Worm (Caenorhabditis elegans) whole organism, L3 larva: ENCODE data around the gene C06E1.9.

Experiments used
- R02D3.7 ChIP-seq: fragments of 150-350 bp; optimal IDR thresholded peaks from 2 replicates; lab custom pipeline; 2014; ENCODE audit warnings: missing biosample characterization, missing genetic modification characterization
- ama-1 ChIP-seq: fragments of 150-350 bp; optimal IDR thresholded peaks from 2 replicates; lab custom pipeline; 2018
- ceh-16 ChIP-seq: sonication (generic microtip); optimal IDR thresholded peaks from 2 replicates; lab custom pipeline; 2017; ENCODE audit warnings: missing biosample characterization, missing genetic modification characterization
- ceh-28 ChIP-seq: fragments of 150-350 bp; optimal IDR thresholded peaks from 2 replicates; lab custom pipeline; 2014; ENCODE audit warnings: missing biosample characterization, missing genetic modification reagents, missing genetic modification characterization
- ceh-82 ChIP-seq: fragments of 150-350 bp; optimal IDR thresholded peaks from 2 replicates; lab custom pipeline; 2014; ENCODE audit warnings: missing biosample characterization, missing genetic modification characterization
- ceh-9 ChIP-seq: sonication (generic microtip); optimal IDR thresholded peaks from 2 replicates; lab custom pipeline; 2018; ENCODE audit warnings: missing biosample characterization, missing genetic modification characterization
- daf-12 ChIP-seq: fragments of 150-350 bp; optimal IDR thresholded peaks from 2 replicates; lab custom pipeline; 2014; ENCODE audit warnings: missing biosample characterization, missing genetic modification reagents, missing genetic modification characterization
- egl-27 ChIP-seq: sonication (generic microtip); optimal IDR thresholded peaks from 4 replicates; lab custom pipeline; 2017; ENCODE audit warnings: missing biosample characterization, missing genetic modification reagents, missing genetic modification characterization
- egl-5 ChIP-seq: fragments of 150-350 bp; optimal IDR thresholded peaks from 2 replicates; lab custom pipeline; 2017; ENCODE audit warnings: missing biosample characterization, missing genetic modification reagents, missing genetic modification characterization, inconsistent platforms
- elt-2 ChIP-seq: sonication (generic microtip); optimal IDR thresholded peaks from 2 replicates; lab custom pipeline; 2016; ENCODE audit warnings: missing genetic modification reagents, mild to moderate bottlenecking, missing genetic modification characterization, missing compliant biosample characterization
- elt-3 ChIP-seq, 3 experiments: fragments of 150-350 bp in 1 of 3; sonication (generic microtip) in 2 of 3; optimal IDR thresholded peaks; 2 replicates in 2 of 3; 4 replicates in 1 of 3; lab custom pipeline; 2014 to 2017; ENCODE audit warnings: missing biosample characterization in 3 of 3, missing genetic modification characterization in 3 of 3
- eor-1 ChIP-seq, 2 experiments: fragments of 150-350 bp; optimal IDR thresholded peaks; 2 replicates each; lab custom pipeline; 2014 to 2018; ENCODE audit warnings: missing biosample characterization in 2 of 2, missing genetic modification characterization in 2 of 2
- fkh-10 ChIP-seq: sonication (generic microtip); optimal IDR thresholded peaks from 2 replicates; lab custom pipeline; 2017; ENCODE audit warnings: missing biosample characterization, missing genetic modification reagents, missing genetic modification characterization
- fkh-2 ChIP-seq: fragments of 150-350 bp; optimal IDR thresholded peaks from 2 replicates; lab custom pipeline; 2014; ENCODE audit warnings: missing biosample characterization, missing genetic modification reagents, missing genetic modification characterization
- jun-1 ChIP-seq: fragments of 150-350 bp; optimal IDR thresholded peaks from 2 replicates; lab custom pipeline; 2014; ENCODE audit warnings: missing biosample characterization, missing genetic modification reagents, missing genetic modification characterization
- lin-15B ChIP-seq: fragments of 150-350 bp; optimal IDR thresholded peaks from 2 replicates; lab custom pipeline; 2014; ENCODE audit warnings: missing biosample characterization, missing genetic modification characterization
- lin-39 ChIP-seq: fragments of 150-350 bp; optimal IDR thresholded peaks from 2 replicates; lab custom pipeline; 2018; ENCODE audit warnings: missing biosample characterization, missing genetic modification reagents, missing genetic modification characterization
- mdl-1 ChIP-seq: fragments of 150-350 bp; optimal IDR thresholded peaks from 2 replicates; lab custom pipeline; 2014; ENCODE audit warnings: missing biosample characterization, missing genetic modification characterization
- mml-1 ChIP-seq: fragments of 150-350 bp; sonication (generic microtip); optimal IDR thresholded peaks from 3 replicates; lab custom pipeline; 2014; ENCODE audit warnings: missing biosample characterization, missing genetic modification characterization
- nfya-1 ChIP-seq: sonication (generic microtip); optimal IDR thresholded peaks from 2 replicates; lab custom pipeline; 2017; ENCODE audit warnings: missing genetic modification characterization, mild to moderate bottlenecking, missing compliant biosample characterization, antibody characterized with exemption, moderate library complexity; ENCODE audit not compliant: insufficient read depth
- nhr-12 ChIP-seq: fragments of 150-350 bp; optimal IDR thresholded peaks from 2 replicates; lab custom pipeline; 2014; ENCODE audit warnings: missing biosample characterization, missing genetic modification characterization
- nhr-23 ChIP-seq: fragments of 150-350 bp; optimal IDR thresholded peaks from 2 replicates; lab custom pipeline; 2014; ENCODE audit warnings: missing biosample characterization, missing genetic modification reagents, missing genetic modification characterization
- nhr-237 ChIP-seq: fragments of 150-350 bp; optimal IDR thresholded peaks from 2 replicates; lab custom pipeline; 2014; ENCODE audit warnings: missing biosample characterization, missing genetic modification characterization
- nhr-25 ChIP-seq: sonication (generic microtip); optimal IDR thresholded peaks from 2 replicates; lab custom pipeline; 2017; ENCODE audit warnings: missing biosample characterization, missing genetic modification characterization
- nhr-28 ChIP-seq: fragments of 150-350 bp; optimal IDR thresholded peaks from 2 replicates; lab custom pipeline; 2014; ENCODE audit warnings: missing biosample characterization, missing genetic modification characterization
- nhr-43 ChIP-seq: sonication (generic microtip); optimal IDR thresholded peaks from 2 replicates; lab custom pipeline; 2016; ENCODE audit warnings: mild to moderate bottlenecking, missing genetic modification characterization, missing compliant biosample characterization; ENCODE audit not compliant: poor library complexity, severe bottlenecking
- nhr-67 ChIP-seq: fragments of 150-350 bp; optimal IDR thresholded peaks from 2 replicates; lab custom pipeline; 2014; ENCODE audit warnings: missing biosample characterization, missing genetic modification characterization
- nhr-76 ChIP-seq: fragments of 150-350 bp; sonication (generic microtip); optimal IDR thresholded peaks from 5 replicates; lab custom pipeline; 2014; ENCODE audit warnings: missing biosample characterization, missing genetic modification characterization
- nhr-77 ChIP-seq: fragments of 150-350 bp; optimal IDR thresholded peaks from 2 replicates; lab custom pipeline; 2014; ENCODE audit warnings: missing biosample characterization, missing genetic modification characterization
- pha-4 ChIP-seq: fragments of 150-350 bp; optimal IDR thresholded peaks from 2 replicates; lab custom pipeline; 2014; ENCODE audit warnings: missing biosample characterization, missing genetic modification reagents, missing genetic modification characterization
- pqm-1 ChIP-seq: fragments of 150-350 bp; optimal IDR thresholded peaks from 2 replicates; lab custom pipeline; 2017; ENCODE audit warnings: missing biosample characterization, missing genetic modification characterization, inconsistent platforms
- sea-2 ChIP-seq: fragments of 150-350 bp; sonication (generic microtip); optimal IDR thresholded peaks from 4 replicates; lab custom pipeline; 2014; ENCODE audit warnings: missing biosample characterization, missing genetic modification reagents, missing genetic modification characterization
- skn-1 ChIP-seq: fragments of 150-350 bp; optimal IDR thresholded peaks from 2 replicates; lab custom pipeline; 2014; ENCODE audit warnings: missing biosample characterization, missing genetic modification characterization
- unc-62 ChIP-seq: fragments of 150-350 bp; sonication (generic microtip); optimal IDR thresholded peaks from 4 replicates; lab custom pipeline; 2014; ENCODE audit warnings: missing biosample characterization, missing genetic modification reagents, missing genetic modification characterization
- ztf-11 ChIP-seq: fragments of 150-350 bp; optimal IDR thresholded peaks from 2 replicates; lab custom pipeline; 2014; ENCODE audit warnings: missing biosample characterization, missing genetic modification characterization
- ztf-4 ChIP-seq: fragments of 150-350 bp; optimal IDR thresholded peaks from 2 replicates; lab custom pipeline; 2014; ENCODE audit warnings: missing biosample characterization, missing genetic modification characterization

The C06E1.9 gene

DNA sequence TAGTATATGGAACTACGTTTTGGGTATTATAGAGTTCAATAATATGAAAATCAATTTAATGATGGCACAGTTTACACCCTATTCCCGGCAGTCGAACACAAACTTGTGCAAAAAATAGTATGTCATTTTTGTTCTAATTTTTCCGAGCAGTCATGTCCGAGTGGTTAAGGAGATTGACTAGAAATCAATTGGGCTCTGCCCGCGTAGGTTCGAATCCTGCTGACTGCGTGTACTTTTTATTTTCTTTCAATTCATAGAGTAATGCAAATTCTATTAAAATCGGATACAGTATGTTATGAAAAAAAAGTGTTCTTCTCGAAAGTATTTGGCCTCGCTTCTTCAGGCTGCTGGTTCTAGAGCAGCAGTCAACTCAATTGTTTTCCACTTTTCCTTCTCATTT, 36.4 kb upstream of the C06E1.9 start:
- TF ChIP-seq nhr-43 (tag; lab: Kevin White, UChicago) (peak; percentile 40), sea-2 (no peak), elt-2 (peak; percentile 12), fkh-2 (tag; lab: Kevin White, UChicago) (no peak), elt-3 (tag; optimal IDR thresholded peaks at IDR 0.05; lab: Kevin White, UChicago) (no peak), ama-1 (lab: Kevin White, UChicago) (no peak)

DNA sequence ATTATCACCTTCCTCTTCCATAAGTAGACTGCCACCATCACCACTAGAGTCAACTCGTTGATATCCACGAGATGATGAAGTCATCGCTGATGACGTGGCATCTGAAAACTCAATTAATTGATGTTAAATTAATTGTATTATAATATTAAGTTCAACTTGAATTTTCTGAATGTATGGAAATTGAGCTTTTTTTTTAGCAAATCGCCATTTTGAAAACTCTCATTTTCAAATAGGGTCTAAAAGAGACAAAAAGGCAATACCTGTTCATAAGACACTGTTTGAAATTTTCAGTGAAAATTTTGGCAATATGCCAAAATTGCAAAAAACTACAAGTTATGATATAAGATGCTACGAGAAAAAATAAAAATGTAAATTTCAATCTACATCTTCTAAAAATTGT, 34.1 kb upstream of the C06E1.9 start, which contains the start of gene twk-7:
Gene twk-7, minus strand, starts transcription at position 101 of the 400 bp plus-strand sequence.
- no peak for TF ChIP-seq elt-3 (tag; optimal IDR thresholded peaks at IDR 0.05; lab: Kevin White, UChicago)
- TF ChIP-seq nhr-237 (tag; lab: Kevin White, UChicago) = no peak
- no peak for TF ChIP-seq nhr-12 (tag; lab: Kevin White, UChicago)
- TF ChIP-seq eor-1 (tag; optimal IDR thresholded peaks at IDR 0.05; lab: Kevin White, UChicago) = no peak
- TF ChIP-seq unc-62 (GFP tag; lab: Kevin White, UChicago) = no peak
- no peak for TF ChIP-seq ama-1 (lab: Kevin White, UChicago)
- no peak for TF ChIP-seq ztf-4
- TF ChIP-seq nhr-43 (tag; lab: Kevin White, UChicago) = no peak
- no peak for TF ChIP-seq nhr-28 (tag; lab: Kevin White, UChicago)
- TF ChIP-seq sea-2 = no peak
- no peak for TF ChIP-seq pha-4 (tag; lab: Kevin White, UChicago)
- TF ChIP-seq daf-12 (tag; lab: Kevin White, UChicago) = no peak
- no peak for TF ChIP-seq fkh-10 (GFP tag; lab: Kevin White, UChicago)

DNA sequence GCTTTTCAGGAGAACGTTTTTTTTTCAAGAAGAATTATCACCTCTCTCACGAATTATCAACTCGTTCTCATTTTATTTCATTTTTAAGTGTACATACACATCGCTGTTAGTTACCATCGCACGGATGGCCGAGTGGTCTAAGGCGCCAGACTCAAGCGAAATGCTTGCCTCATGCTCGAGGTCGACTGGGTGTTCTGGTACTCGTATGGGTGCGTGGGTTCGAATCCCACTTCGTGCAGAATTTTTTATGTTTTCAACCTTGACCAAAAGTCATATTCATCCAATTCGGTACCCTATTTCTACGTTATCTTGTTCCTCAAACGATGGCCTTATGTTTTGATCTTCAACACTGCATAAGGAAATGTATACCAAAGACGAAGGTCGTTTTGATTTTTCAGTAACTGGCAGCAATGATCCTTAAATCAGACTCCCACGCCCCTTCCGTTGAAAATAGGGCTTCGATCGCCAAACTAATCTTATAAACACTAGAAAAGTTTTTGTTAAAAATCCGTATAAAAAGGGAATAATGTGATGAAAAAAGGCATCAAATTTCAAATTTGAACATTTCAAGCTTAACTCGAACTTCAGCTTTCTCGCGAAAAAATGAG, 29.7 kb upstream of the C06E1.9 start, which contains the start of gene fip-1:
Gene fip-1, plus strand, starts transcription at position 558 of the 608 bp plus-strand sequence.
- TF ChIP-seq nhr-67 = no peak
- no peak for TF ChIP-seq fkh-10 (GFP tag; lab: Kevin White, UChicago)
- TF ChIP-seq nhr-25 (tag; lab: Kevin White, UChicago) = no peak
- TF ChIP-seq ztf-11 (tag; lab: Kevin White, UChicago) = no peak
- TF ChIP-seq pqm-1 (tag; lab: Kevin White, UChicago) = peak; percentile 9
- TF ChIP-seq nhr-43 (tag; lab: Kevin White, UChicago) = peak; percentile 9
- TF ChIP-seq elt-2 = peak; percentile 20
- TF ChIP-seq ceh-28 (tag; lab: Kevin White, UChicago) = no peak
- no peak for TF ChIP-seq mml-1

DNA sequence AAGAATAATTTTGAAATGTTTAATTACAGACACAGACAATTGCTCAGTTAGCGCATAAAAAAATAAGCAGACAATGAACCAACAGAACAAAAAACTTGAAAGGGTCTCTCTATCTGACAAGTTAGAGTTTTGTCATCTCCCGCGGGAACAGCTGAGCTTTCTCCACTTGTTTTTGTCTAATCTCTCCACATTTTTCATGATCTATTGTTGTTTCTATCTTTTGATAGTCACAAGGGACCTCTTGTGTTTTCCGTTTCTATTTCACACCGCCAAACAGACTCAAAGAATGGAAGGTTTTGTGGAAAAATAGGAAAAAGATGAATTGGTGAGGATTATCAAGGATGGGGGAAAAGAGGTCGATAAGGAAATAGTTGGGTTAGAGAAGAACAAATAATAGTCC, 27.2 kb upstream of the C06E1.9 start:
- TF ChIP-seq pqm-1 (tag; lab: Kevin White, UChicago) = no peak
- TF ChIP-seq skn-1 = no peak
- no peak for TF ChIP-seq egl-27 (tag; lab: Kevin White, UChicago)
- TF ChIP-seq nhr-23 (tag; lab: Kevin White, UChicago) = no peak
- no peak for TF ChIP-seq ztf-4
- no peak for TF ChIP-seq lin-15B (tag; lab: Kevin White, UChicago)
- no peak for TF ChIP-seq ceh-9 (tag; lab: Kevin White, UChicago)
- TF ChIP-seq daf-12 (tag; lab: Kevin White, UChicago) = no peak
- no peak for TF ChIP-seq R02D3.7 (tag; lab: Kevin White, UChicago)
- TF ChIP-seq ceh-28 (tag; lab: Kevin White, UChicago) = no peak
- peak; percentile 45 for TF ChIP-seq nfya-1
- no peak for TF ChIP-seq mdl-1 (tag; lab: Kevin White, UChicago)
- no peak for TF ChIP-seq nhr-12 (tag; lab: Kevin White, UChicago)
- peak; percentile 47 for TF ChIP-seq lin-39 (tag; lab: Kevin White, UChicago)
- TF ChIP-seq ama-1 (lab: Kevin White, UChicago) = no peak
- no peak for TF ChIP-seq ceh-16 (tag; lab: Kevin White, UChicago)
- TF ChIP-seq nhr-77 (tag; lab: Kevin White, UChicago) = no peak
- TF ChIP-seq ceh-82 (tag; lab: Kevin White, UChicago) = no peak
- TF ChIP-seq nhr-76 = no peak
- peak; percentile 28 for TF ChIP-seq unc-62 (GFP tag; lab: Kevin White, UChicago)
- TF ChIP-seq egl-5 (tag; lab: Kevin White, UChicago) = no peak
- TF ChIP-seq sea-2 = no peak
- TF ChIP-seq nhr-25 (tag; lab: Kevin White, UChicago) = no peak
- TF ChIP-seq jun-1 (tag; lab: Kevin White, UChicago) = no peak
